Worm (Caenorhabditis elegans): ENCODE data around the gene dao-2.

The dao-2 gene

ce11 chrII:4543568-4543967 is 19.2 kb upstream of the dao-2 start, which contains the start of gene sra-34:
Gene sra-34, minus strand, starts transcription at chrII:4543668.
- TF ChIP-seq elt-3 (tag; optimal IDR thresholded peaks at IDR 0.05), result no peak
- no peak for TF ChIP-seq fos-1 (tag; optimal IDR thresholded peaks at IDR 0.05)
- TF ChIP-seq unc-62 (GFP tag; optimal IDR thresholded peaks at IDR 0.05), result no peak
- no peak for TF ChIP-seq pha-4 (tag; optimal IDR thresholded peaks at IDR 0.05)
- TF ChIP-seq nhr-25 (tag; optimal IDR thresholded peaks at IDR 0.05), result no peak
- no peak for TF ChIP-seq unc-39 (tag; optimal IDR thresholded peaks at IDR 0.05)
- no peak for TF ChIP-seq nhr-12 (tag; optimal IDR thresholded peaks at IDR 0.05)
- no peak for TF ChIP-seq ZK546.5 (tag; optimal IDR thresholded peaks at IDR 0.05)

ce11 chrII:4548408-4548807 is 14.3 kb upstream of the dao-2 start:
- TF ChIP-seq nhr-25 (tag; optimal IDR thresholded peaks at IDR 0.05), result peak; percentile 28
- TF ChIP-seq jun-1 (tag; optimal IDR thresholded peaks at IDR 0.05), result no peak

- TF ChIP-seq zag-1 (tag; optimal IDR thresholded peaks at IDR 0.05) (no peak), snpc-4 (tag; optimal IDR thresholded peaks at IDR 0.05) (no peak), mml-1 (tag; optimal IDR thresholded peaks at IDR 0.05) (no peak), ceh-82 (tag; optimal IDR thresholded peaks at IDR 0.05) (no peak), mdl-1 (tag; optimal IDR thresholded peaks at IDR 0.05) (no peak), hmg-11 (tag; optimal IDR thresholded peaks at IDR 0.05) (no peak), unc-39 (tag; optimal IDR thresholded peaks at IDR 0.05) (no peak), eor-1 (tag; optimal IDR thresholded peaks at IDR 0.05) (no peak), lin-39 (tag; optimal IDR thresholded peaks at IDR 0.05) (no peak), nhr-12 (tag; optimal IDR thresholded peaks at IDR 0.05) (no peak), nhr-67 (tag; optimal IDR thresholded peaks at IDR 0.05) (no peak), ZK546.5 (tag; optimal IDR thresholded peaks at IDR 0.05) (no peak), egl-27 (tag; optimal IDR thresholded peaks at IDR 0.05) (no peak), nhr-237 (tag; optimal IDR thresholded peaks at IDR 0.05) (no peak)
Observed at ce11 chrII:4549983-4550572, 12.7 kb upstream of the dao-2 start.

ce11 chrII:4550783-4551182 is 12.0 kb upstream of the dao-2 start, which contains the start of gene K07E1.1:
Gene K07E1.1, plus strand, starts transcription at chrII:4551083.
- no peak for TF ChIP-seq lsy-12 (tag; optimal IDR thresholded peaks at IDR 0.05)
- TF ChIP-seq sea-2 (GFP tag; optimal IDR thresholded peaks at IDR 0.05), result no peak
- no peak for TF ChIP-seq ceh-28 (tag; optimal IDR thresholded peaks at IDR 0.05)
- no peak for TF ChIP-seq ama-1 (optimal IDR thresholded peaks at IDR 0.05)
- TF ChIP-seq elt-3 (tag; optimal IDR thresholded peaks at IDR 0.05), result no peak
- TF ChIP-seq mml-1 (tag; optimal IDR thresholded peaks at IDR 0.05), result no peak
- TF ChIP-seq fkh-2 (tag; optimal IDR thresholded peaks at IDR 0.05), result no peak
- no peak for TF ChIP-seq nhr-77 (tag; optimal IDR thresholded peaks at IDR 0.05)
- TF ChIP-seq snpc-4 (tag; optimal IDR thresholded peaks at IDR 0.05), result no peak
- no peak for TF ChIP-seq ceh-16 (tag; optimal IDR thresholded peaks at IDR 0.05)
- TF ChIP-seq nhr-23 (tag; optimal IDR thresholded peaks at IDR 0.05), result no peak
- no peak for TF ChIP-seq tbx-2 (tag; optimal IDR thresholded peaks at IDR 0.05)
- TF ChIP-seq nhr-237 (tag; optimal IDR thresholded peaks at IDR 0.05), result no peak
- no peak for TF ChIP-seq daf-12 (tag; optimal IDR thresholded peaks at IDR 0.05)
- TF ChIP-seq pha-4 (tag; optimal IDR thresholded peaks at IDR 0.05), result no peak

ce11 chrII:4552088-4552487 is 10.7 kb upstream of the dao-2 start:
- TF ChIP-seq ztf-4 (tag; optimal IDR thresholded peaks at IDR 0.05) (peak; percentile 38), elt-2 (tag; optimal IDR thresholded peaks at IDR 0.05) (peak; percentile 76), nhr-11 (tag; optimal IDR thresholded peaks at IDR 0.05) (no peak), pqm-1 (tag; optimal IDR thresholded peaks at IDR 0.05) (peak; percentile 83), lsy-12 (tag; optimal IDR thresholded peaks at IDR 0.05) (no peak), ceh-82 (tag; optimal IDR thresholded peaks at IDR 0.05) (no peak), snpc-4 (tag; optimal IDR thresholded peaks at IDR 0.05) (no peak), nhr-77 (tag; optimal IDR thresholded peaks at IDR 0.05) (no peak)

ce11 chrII:4557487-4557886 is 5.3 kb upstream of the dao-2 start, which contains the start of gene M03A1.3:
Gene M03A1.3, plus strand, starts transcription at chrII:4557787.
- TF ChIP-seq ztf-11 (tag; optimal IDR thresholded peaks at IDR 0.05), result no peak
- TF ChIP-seq skn-1 (tag; optimal IDR thresholded peaks at IDR 0.05), result no peak
- TF ChIP-seq ama-1 (optimal IDR thresholded peaks at IDR 0.05), result no peak
- TF ChIP-seq snpc-4 (tag; optimal IDR thresholded peaks at IDR 0.05), result no peak
- no peak for TF ChIP-seq daf-12 (tag; optimal IDR thresholded peaks at IDR 0.05)
- TF ChIP-seq R02D3.7 (tag; optimal IDR thresholded peaks at IDR 0.05), result no peak
- no peak for TF ChIP-seq nhr-237 (tag; optimal IDR thresholded peaks at IDR 0.05)
- TF ChIP-seq hmg-11 (tag; optimal IDR thresholded peaks at IDR 0.05), result no peak
- TF ChIP-seq nhr-28 (tag; optimal IDR thresholded peaks at IDR 0.05), result no peak
- no peak for TF ChIP-seq nhr-23 (tag; optimal IDR thresholded peaks at IDR 0.05)
